Worm (Caenorhabditis elegans): ENCODE measurements around the gene F17C8.7.

DNA sequence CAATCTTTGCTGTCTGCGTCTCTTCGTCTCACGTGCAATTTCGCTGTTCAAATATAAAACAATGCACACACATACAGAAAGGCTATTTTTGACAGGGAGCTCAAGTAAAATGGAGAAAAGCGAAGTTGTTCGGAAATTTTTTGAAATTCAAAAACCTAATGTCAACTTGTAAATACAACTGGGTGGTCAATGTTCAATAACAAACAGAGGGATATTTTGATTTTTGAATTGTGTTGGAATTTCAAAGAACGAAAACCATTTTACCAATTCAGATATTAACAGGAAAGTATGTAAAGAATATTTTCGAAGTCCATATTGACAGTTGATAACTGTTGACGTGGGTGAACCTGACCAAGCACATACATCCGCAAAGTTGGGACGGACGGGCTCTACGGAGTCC lies 47.2 kb upstream of the F17C8.7 start, which contains the start of gene tag-243:
- no peak for TF ChIP-seq him-1 (tag; optimal IDR thresholded peaks at IDR 0.05)
- no peak for TF ChIP-seq W03F9.2 (tag; optimal IDR thresholded peaks at IDR 0.05)

Data from whole organism, L4/young adult.